Fruit fly (Drosophila melanogaster) S2 (cell line): ENCODE results near the gene TotA.

Experiments used
- CG8478 ChIP-seq: fragments of >200 bp; optimal IDR thresholded peaks from 2 replicates; lab custom pipeline; 2018
- CTCF ChIP-seq, 2 experiments: fragments of >200 bp; optimal IDR thresholded peaks; 2 replicates each; lab custom pipeline; 2018

DNA sequence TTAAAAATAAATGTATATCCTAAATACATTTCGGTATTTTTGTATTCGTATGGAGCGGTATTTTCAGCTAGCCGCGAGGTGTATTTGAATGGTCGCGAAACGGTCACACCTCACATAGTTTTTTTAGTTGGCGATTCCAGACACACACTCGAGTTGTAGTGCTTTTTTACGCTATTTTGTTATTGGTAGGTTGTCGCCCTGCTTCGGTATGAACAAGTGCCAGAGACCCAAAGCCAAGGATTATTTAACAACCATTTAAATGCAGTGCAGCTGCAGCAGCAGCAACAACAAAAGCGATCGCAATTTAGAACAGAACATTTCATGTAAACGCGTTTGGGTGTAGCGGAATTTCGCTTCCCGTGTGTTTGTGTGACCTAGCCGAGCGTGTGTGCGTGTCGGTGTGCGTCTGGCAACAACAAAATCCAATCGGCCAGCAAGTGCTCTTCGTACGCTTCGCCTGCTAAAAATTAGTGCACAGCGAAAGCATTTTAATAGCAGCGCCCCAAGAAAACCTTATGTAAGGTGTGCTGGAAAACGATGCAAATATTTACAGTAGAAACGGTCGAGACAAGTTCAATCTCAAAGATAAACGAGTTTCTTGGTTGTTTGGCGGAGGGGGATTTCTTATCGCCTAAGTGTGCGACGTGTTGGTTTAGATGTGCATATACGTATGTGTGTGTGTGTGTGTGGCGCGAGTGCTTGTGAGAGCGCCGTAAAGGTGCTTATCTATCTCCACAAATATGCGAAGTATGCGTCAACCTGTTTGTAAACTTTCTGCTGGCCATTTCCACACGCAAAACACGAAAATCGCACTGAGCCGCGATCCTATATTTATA, 37.9 kb upstream of the TotA start, which contains the start of gene Synd:
- TF ChIP-seq CG8478 (lab: Kevin White, UChicago) (no peak), CTCF (optimal IDR thresholded peaks at IDR 0.05; lab: Kevin White, UChicago) (peak in 1 of 2 experiments; percentile 41)
